Worm (Caenorhabditis elegans) whole organism, young adult: ENCODE results near the gene F54D12.1.

ENCODE experiments used
- D2030.7 ChIP-seq: fragments of 200-800 bp; sonication (Bioruptor generic); IDR thresholded peaks from 2 replicates; pipeline ENCODE4 v1.3.6; 2022; ENCODE audit warnings: missing genetic modification reagents, missing genetic modification characterization, missing compliant biosample characterization
- F49E8.2 ChIP-seq: sonication (generic microtip); optimal IDR thresholded peaks from 3 replicates; lab custom pipeline; 2017; ENCODE audit warnings: missing genetic modification characterization, mild to moderate bottlenecking, missing compliant biosample characterization, antibody characterized with exemption, moderate library complexity; ENCODE audit not compliant: insufficient read depth
- F52B5.7 ChIP-seq: sonication (generic microtip); optimal IDR thresholded peaks from 2 replicates; lab custom pipeline; 2016; ENCODE audit warnings: mild to moderate bottlenecking, missing genetic modification characterization, missing compliant biosample characterization
- F57A8.1 ChIP-seq: fragments of 200-800 bp; sonication (Bioruptor generic); optimal IDR thresholded peaks from 2 replicates; lab custom pipeline; 2018; ENCODE audit warnings: mild to moderate bottlenecking, missing genetic modification characterization, moderate library complexity, missing compliant biosample characterization
- K11D2.4 ChIP-seq: fragments of 200-800 bp; sonication (Bioruptor generic); IDR thresholded peaks from 2 replicates; pipeline ENCODE4 v1.3.6; 2022; ENCODE audit warnings: missing genetic modification reagents, missing genetic modification characterization, missing compliant biosample characterization
- T07F8.4 ChIP-seq: sonication (generic microtip); optimal IDR thresholded peaks from 2 replicates; lab custom pipeline; 2016; ENCODE audit warnings: mild to moderate bottlenecking, missing genetic modification characterization, moderate library complexity, missing compliant biosample characterization
- Y79H2A.3 ChIP-seq: fragments of 200-800 bp; sonication (Bioruptor generic); conservative IDR thresholded peaks from 2 replicates; pipeline ENCODE4 v1.3.6; 2022; ENCODE audit warnings: missing genetic modification reagents, missing genetic modification characterization, missing compliant biosample characterization
- akir-1 ChIP-seq: fragments of 200-800 bp; sonication (Bioruptor generic); optimal IDR thresholded peaks from 2 replicates; lab custom pipeline; 2018; ENCODE audit warnings: mild to moderate bottlenecking, missing genetic modification characterization, moderate library complexity, missing compliant biosample characterization
- aptf-2 ChIP-seq: fragments of 200-800 bp; sonication (Bioruptor generic); conservative IDR thresholded peaks from 2 replicates; pipeline ENCODE4 v1.3.6; 2022; ENCODE audit warnings: missing genetic modification reagents, missing genetic modification characterization, missing compliant biosample characterization
- atf-7 ChIP-seq: sonication (generic microtip); optimal IDR thresholded peaks from 2 replicates; lab custom pipeline; 2017; ENCODE audit warnings: mild to moderate bottlenecking, missing genetic modification characterization, missing compliant biosample characterization
- ccch-3 ChIP-seq: fragments of 200-800 bp; sonication (Bioruptor generic); optimal IDR thresholded peaks from 2 replicates; lab custom pipeline; 2018; ENCODE audit warnings: mild to moderate bottlenecking, missing genetic modification characterization, missing compliant biosample characterization
- ceh-100 ChIP-seq: fragments of 200-800 bp; sonication (Bioruptor generic); IDR thresholded peaks from 2 replicates; pipeline ENCODE4 v1.3.6; 2022; ENCODE audit warnings: missing genetic modification reagents, missing genetic modification characterization, missing compliant biosample characterization
- die-1 ChIP-seq: sonication (generic microtip); optimal IDR thresholded peaks from 2 replicates; lab custom pipeline; 2016; ENCODE audit warnings: missing genotype, mild to moderate bottlenecking, missing genetic modification characterization, missing compliant biosample characterization
- hlh-12 ChIP-seq: sonication (generic microtip); optimal IDR thresholded peaks from 2 replicates; lab custom pipeline; 2016; ENCODE audit warnings: missing genetic modification characterization, missing compliant biosample characterization
- hlh-26 ChIP-seq: fragments of 200-800 bp; sonication (Bioruptor generic); conservative IDR thresholded peaks from 2 replicates; pipeline ENCODE4 v1.3.6; 2022; ENCODE audit warnings: missing genetic modification reagents, missing genetic modification characterization, missing compliant biosample characterization
- hrde-1 ChIP-seq: sonication (generic microtip); optimal IDR thresholded peaks from 2 replicates; lab custom pipeline; 2016; ENCODE audit warnings: missing genetic modification characterization, mild to moderate bottlenecking, missing compliant biosample characterization, moderate library complexity, missing genotype, missing genetic modification reagents, borderline replicate concordance
- lin-35 ChIP-seq, 3 experiments: fragments of 150-350 bp in 2 of 3; sonication (generic microtip) in 1 of 3; optimal IDR thresholded peaks; 2 replicates each; lab custom pipeline; 2014 to 2018; ENCODE audit warnings: missing biosample characterization in 3 of 3, missing genetic modification characterization in 3 of 3, missing genetic modification reagents in 3 of 3
- lsl-1 ChIP-seq: fragments of 200-800 bp; sonication (Bioruptor generic); optimal IDR thresholded peaks from 2 replicates; lab custom pipeline; 2018; ENCODE audit warnings: mild to moderate bottlenecking, missing genetic modification characterization, moderate library complexity, missing compliant biosample characterization
- lsy-27 ChIP-seq: sonication (generic microtip); optimal IDR thresholded peaks from 2 replicates; lab custom pipeline; 2017; ENCODE audit warnings: missing genetic modification characterization, mild to moderate bottlenecking, missing compliant biosample characterization, antibody characterized with exemption, missing genotype, borderline replicate concordance; ENCODE audit not compliant: insufficient read depth
- nfya-1 ChIP-seq: sonication (generic microtip); optimal IDR thresholded peaks from 2 replicates; lab custom pipeline; 2017; ENCODE audit warnings: antibody characterized with exemption, missing compliant biosample characterization, missing genetic modification characterization, borderline replicate concordance; ENCODE audit not compliant: insufficient read depth
- nfya-2 ChIP-seq: fragments of 200-800 bp; sonication (Bioruptor generic); IDR thresholded peaks from 2 replicates; pipeline ENCODE4 v1.3.6; 2022; ENCODE audit warnings: missing genetic modification reagents, missing genetic modification characterization, missing compliant biosample characterization
- nhr-179 ChIP-seq: sonication (generic microtip); optimal IDR thresholded peaks from 2 replicates; lab custom pipeline; 2016; ENCODE audit warnings: mild to moderate bottlenecking, missing genetic modification characterization, missing compliant biosample characterization
- nhr-27 ChIP-seq: fragments of 200-800 bp; sonication (Bioruptor generic); optimal IDR thresholded peaks from 2 replicates; lab custom pipeline; 2018; ENCODE audit warnings: mild to moderate bottlenecking, missing genetic modification characterization, moderate library complexity, missing compliant biosample characterization
- nhr-80 ChIP-seq: sonication (generic microtip); optimal IDR thresholded peaks from 2 replicates; lab custom pipeline; 2016; ENCODE audit warnings: missing genetic modification characterization, missing compliant biosample characterization
- rpc-1 ChIP-seq, 2 experiments: fragments of 150-350 bp in 1 of 2; sonication (generic microtip) in 1 of 2; optimal IDR thresholded peaks; 2 replicates each; lab custom pipeline; 2014 to 2018; ENCODE audit warnings: missing biosample characterization in 1 of 2, missing genetic modification characterization in 1 of 2, missing genetic modification reagents in 1 of 2, missing genotype in 1 of 2
- tbp1 ChIP-seq: fragments of 200-800 bp; sonication (Bioruptor generic); optimal IDR thresholded peaks from 2 replicates; lab custom pipeline; 2018; ENCODE audit warnings: mild to moderate bottlenecking, missing genetic modification characterization, missing compliant biosample characterization
- xnd-1 ChIP-seq: sonication (generic microtip); optimal IDR thresholded peaks from 2 replicates; lab custom pipeline; 2016; ENCODE audit warnings: missing genotype, missing genetic modification reagents, missing genetic modification characterization, missing compliant biosample characterization
- ztf-25 ChIP-seq: fragments of 200-800 bp; sonication (Bioruptor generic); IDR thresholded peaks from 2 replicates; pipeline ENCODE4 v1.3.6; 2022; ENCODE audit warnings: missing genetic modification reagents, missing genetic modification characterization, missing compliant biosample characterization
- ztf-28 ChIP-seq: fragments of 200-800 bp; sonication (Bioruptor generic); IDR thresholded peaks from 2 replicates; pipeline ENCODE4 v1.3.6; 2022; ENCODE audit warnings: missing genetic modification reagents, missing genetic modification characterization, missing compliant biosample characterization

F54D12.1 gene

DNA sequence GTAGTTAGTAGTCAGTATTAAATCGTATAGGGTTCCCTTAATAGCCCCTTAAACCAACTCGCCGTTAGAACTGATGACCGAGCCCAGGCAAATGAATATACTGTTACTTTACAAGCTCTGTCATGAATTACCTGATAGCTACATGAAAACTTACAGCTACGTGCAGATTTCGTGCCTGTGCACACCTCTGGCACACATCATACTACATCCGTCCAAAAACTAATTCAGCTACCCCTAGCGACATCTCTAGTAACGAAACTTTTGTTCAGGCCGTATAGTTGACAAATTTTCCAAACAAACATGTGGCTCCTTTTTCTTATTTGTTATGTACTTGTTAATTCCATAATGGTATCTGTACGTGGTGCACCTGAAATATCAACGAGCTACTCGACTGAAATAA lies at the start of gene F54D12.1:
Gene F54D12.1, plus strand, starts transcription at position 301 of the 400 bp plus-strand sequence.
- no peak for TF ChIP-seq aptf-2 (GFP tag; lab: Robert Waterston, UW)
- no peak for TF ChIP-seq nhr-179 (tag; lab: Kevin White, UChicago)
- no peak for TF ChIP-seq ccch-3 (GFP tag; lab: Kevin White, UChicago)
- no peak for TF ChIP-seq hlh-26 (GFP tag; lab: Robert Waterston, UW)
- no peak for TF ChIP-seq lsy-27 (tag; lab: Kevin White, UChicago)
- no peak for TF ChIP-seq die-1 (tag; lab: Kevin White, UChicago)
- no peak for TF ChIP-seq hlh-12
- TF ChIP-seq ceh-100, result no peak
- TF ChIP-seq F52B5.7, result no peak
- TF ChIP-seq Y79H2A.3 (GFP tag; lab: Robert Waterston, UW), result no peak
- no peak for TF ChIP-seq xnd-1 (tag; lab: Kevin White, UChicago)
- no peak for TF ChIP-seq nfya-1

DNA sequence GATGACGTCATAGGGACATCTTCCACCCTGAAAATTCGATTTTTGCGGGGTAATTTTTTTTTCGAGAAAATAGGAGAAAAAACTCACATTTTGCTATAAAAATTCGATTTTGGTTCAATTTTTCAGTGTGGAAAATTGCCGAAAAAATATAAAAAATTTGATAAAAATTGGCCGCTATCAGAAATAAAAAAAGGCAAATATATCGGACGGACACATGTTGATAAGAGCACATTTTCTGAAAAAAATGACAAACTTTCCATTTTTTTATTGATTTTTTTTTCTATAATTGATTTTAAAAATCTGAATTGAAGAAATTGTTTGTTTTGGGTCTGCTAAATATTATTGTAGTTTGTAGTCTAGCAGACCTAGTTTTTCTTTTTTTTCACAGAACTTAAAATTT lies 44.7 kb upstream of the F54D12.1 start, which contains the start of gene C13A10.1:
Gene C13A10.1, minus strand, starts transcription at position 170 of the 400 bp plus-strand sequence.
- TF ChIP-seq nhr-80 (tag; lab: Kevin White, UChicago) (peak; percentile 11), atf-7 (no peak)

DNA sequence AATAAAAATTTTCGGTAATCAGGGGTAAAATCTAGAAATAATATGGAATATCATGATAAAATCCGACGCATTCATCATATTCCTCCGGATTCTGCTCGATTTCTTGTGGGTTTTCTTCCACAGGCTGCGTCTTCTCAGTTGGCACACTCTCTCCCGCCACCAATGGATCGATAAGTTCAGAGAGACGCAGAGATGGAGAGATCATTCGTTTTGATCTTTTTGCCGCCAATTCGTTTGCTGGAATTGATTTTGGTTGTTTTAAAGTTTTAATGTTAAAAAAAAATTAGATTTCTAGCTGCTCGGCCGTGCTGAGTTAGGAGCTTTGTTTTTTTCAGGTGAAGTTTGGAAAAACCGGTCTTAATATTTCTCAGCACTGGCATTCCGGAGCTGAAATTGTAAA lies 42.9 kb upstream of the F54D12.1 start:
- no peak for TF ChIP-seq hlh-12
- TF ChIP-seq lin-35 (GFP tag; optimal IDR thresholded peaks at IDR 0.05; lab: Kevin White, UChicago), result no peak
- TF ChIP-seq D2030.7 (GFP tag; lab: Robert Waterston, UW), result no peak
- no peak for TF ChIP-seq T07F8.4 (tag; lab: Kevin White, UChicago)
- no peak for TF ChIP-seq ztf-25
- TF ChIP-seq hrde-1 (tag; lab: Kevin White, UChicago), result no peak
- TF ChIP-seq akir-1, result no peak
- no peak for TF ChIP-seq F49E8.2 (tag; lab: Kevin White, UChicago)
- TF ChIP-seq K11D2.4, result no peak
- no peak for TF ChIP-seq ztf-28
- TF ChIP-seq nfya-2 (GFP tag; lab: Robert Waterston, UW), result no peak
- no peak for TF ChIP-seq die-1 (tag; lab: Kevin White, UChicago)

- no peak for TF ChIP-seq nfya-1
- peak; percentile 28 for TF ChIP-seq lsl-1 (GFP tag; lab: Kevin White, UChicago)
Measured at ce11 chrII:1357905-1358304, 42.3 kb upstream of the F54D12.1 start, which contains the start of gene C13A10.2. TSS of gene C13A10.2 (minus strand) at chrII:1358005.

DNA sequence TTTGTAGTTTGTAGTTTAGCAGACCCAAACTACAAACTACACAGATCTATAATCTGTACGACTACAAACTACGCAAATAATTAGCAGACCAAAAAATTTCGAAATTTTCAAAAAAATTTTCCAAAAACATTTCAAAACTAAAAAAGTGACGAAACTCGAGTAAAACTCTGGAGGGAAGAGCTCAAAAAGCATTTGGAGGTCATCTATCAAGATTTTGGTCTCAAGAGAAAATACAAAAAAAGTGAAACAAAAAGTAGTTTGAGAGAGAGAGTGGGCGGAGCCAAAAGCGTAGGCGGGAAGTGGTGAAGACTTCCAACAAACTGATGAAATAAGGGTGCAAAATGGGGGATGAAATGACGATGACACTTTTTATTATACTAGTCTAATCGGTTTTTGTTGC lies 39.9 kb upstream of the F54D12.1 start:
- TF ChIP-seq nhr-27 (tag; lab: Kevin White, UChicago) (no peak), xnd-1 (tag; lab: Kevin White, UChicago) (no peak)

DNA sequence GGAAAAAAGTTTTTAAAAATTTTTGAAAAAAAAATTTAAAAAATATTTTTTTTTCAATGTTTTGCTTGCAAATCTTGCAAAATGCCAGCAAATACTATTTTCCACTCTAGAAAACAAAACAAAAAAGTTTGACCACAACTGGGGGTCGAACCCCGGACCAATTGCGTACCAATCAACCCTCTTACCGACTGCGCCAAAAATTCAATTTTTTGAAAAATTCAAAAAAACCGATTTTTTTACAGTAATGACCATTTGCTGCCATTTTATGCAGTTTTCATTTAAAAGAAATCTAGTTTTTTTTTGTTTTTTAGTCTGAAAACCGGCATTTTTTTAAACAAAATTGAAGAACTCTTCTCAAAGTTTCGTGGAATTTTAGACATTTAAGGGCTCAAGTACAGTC lies 37.8 kb upstream of the F54D12.1 start:
- TF ChIP-seq tbp1 (GFP tag; lab: Kevin White, UChicago) (peak; percentile 51), rpc-1 (optimal IDR thresholded peaks at IDR 0.05; lab: Kevin White, UChicago) (peak; percentile 26), rpc-1 (tag; optimal IDR thresholded peaks at IDR 0.05; lab: Kevin White, UChicago) (peak; percentile 60), F57A8.1 (no peak)
